Worm (Caenorhabditis elegans) whole organism, L1 larva: ENCODE results near the gene eif-3.L.
A peak's percentile ranks its signal among the peaks of the same experiment; 100 is the strongest.

Experiments used
- C04F5.9 ChIP-seq: sonication (generic microtip); optimal IDR thresholded peaks from 2 replicates; lab custom pipeline; 2016; ENCODE audit warnings: missing genetic modification characterization, missing compliant biosample characterization
- F16B12.6 ChIP-seq: fragments of 150-350 bp; optimal IDR thresholded peaks from 2 replicates; lab custom pipeline; 2014; ENCODE audit warnings: missing biosample characterization, missing genetic modification characterization
- Y116A8C.19 ChIP-seq: sonication (generic microtip); optimal IDR thresholded peaks from 2 replicates; lab custom pipeline; 2016; ENCODE audit warnings: missing compliant biosample characterization, missing genetic modification characterization, borderline replicate concordance
- alr-1 ChIP-seq: fragments of 200-800 bp; sonication (Bioruptor generic); optimal IDR thresholded peaks from 2 replicates; lab custom pipeline; 2018; ENCODE audit warnings: borderline replicate concordance, mild to moderate bottlenecking, missing genetic modification characterization, missing compliant biosample characterization
- aly-2 ChIP-seq: fragments of 150-350 bp; optimal IDR thresholded peaks from 2 replicates; lab custom pipeline; 2014; ENCODE audit warnings: missing biosample characterization, missing genetic modification characterization
- ama-1 ChIP-seq: fragments of 150-350 bp; optimal IDR thresholded peaks from 2 replicates; lab custom pipeline; 2014
- ceh-63 ChIP-seq: fragments of 200-800 bp; sonication (Bioruptor generic); optimal IDR thresholded peaks from 2 replicates; lab custom pipeline; 2018; ENCODE audit warnings: mild to moderate bottlenecking, missing genetic modification characterization, missing compliant biosample characterization
- ceh-8 ChIP-seq: fragments of 200-800 bp; sonication (Bioruptor generic); optimal IDR thresholded peaks from 2 replicates; lab custom pipeline; 2018; ENCODE audit warnings: mild to moderate bottlenecking, missing genetic modification characterization, moderate library complexity, missing compliant biosample characterization
- ceh-88 ChIP-seq: fragments of 200-800 bp; sonication (Bioruptor generic); IDR thresholded peaks from 2 replicates; pipeline ENCODE4 v1.3.6; 2022; ENCODE audit warnings: missing genetic modification characterization, missing compliant biosample characterization
- ceh-90 ChIP-seq: sonication (generic microtip); optimal IDR thresholded peaks from 2 replicates; lab custom pipeline; 2016; ENCODE audit warnings: missing genetic modification characterization, missing compliant biosample characterization
- ces-1 ChIP-seq: fragments of 150-350 bp; optimal IDR thresholded peaks from 2 replicates; lab custom pipeline; 2014; ENCODE audit warnings: missing biosample characterization, missing genetic modification reagents, missing genetic modification characterization
- dsc-1 ChIP-seq: sonication (generic microtip); optimal IDR thresholded peaks from 2 replicates; lab custom pipeline; 2016; ENCODE audit warnings: mild to moderate bottlenecking, missing genetic modification characterization, missing compliant biosample characterization
- efl-1 ChIP-seq, 4 experiments: fragments of 150-350 bp; optimal IDR thresholded peaks in 3 of 4; peaks in 1 of 4; 1 replicate in 1 of 4; 2 replicates in 3 of 4; lab custom pipeline; 2014; ENCODE audit warnings: missing biosample characterization in 2 of 4, missing genetic modification characterization in 2 of 4, missing genetic modification reagents in 2 of 4
- efl-3 ChIP-seq: fragments of 200-800 bp; sonication (Bioruptor generic); optimal IDR thresholded peaks from 2 replicates; lab custom pipeline; 2018; ENCODE audit warnings: mild to moderate bottlenecking, missing genetic modification characterization, missing compliant biosample characterization
- egl-27 ChIP-seq, 2 experiments: fragments of 150-350 bp in 1 of 2; sonication (generic microtip); optimal IDR thresholded peaks; 3 replicates each; lab custom pipeline; 2017 to 2018; ENCODE audit warnings: missing biosample characterization in 2 of 2, missing genetic modification characterization in 2 of 2, missing genetic modification reagents in 2 of 2
- ets-5 ChIP-seq: fragments of 200-800 bp; sonication (Bioruptor generic); IDR thresholded peaks from 2 replicates; pipeline ENCODE4 v1.3.6; 2022; ENCODE audit warnings: missing genetic modification characterization, missing compliant biosample characterization
- fkh-10 ChIP-seq: sonication (generic microtip); optimal IDR thresholded peaks from 2 replicates; lab custom pipeline; 2017; ENCODE audit warnings: missing biosample characterization, missing genetic modification reagents, missing genetic modification characterization
- fkh-8 ChIP-seq: sonication (generic microtip); optimal IDR thresholded peaks from 2 replicates; lab custom pipeline; 2016; ENCODE audit warnings: mild to moderate bottlenecking, missing genetic modification characterization, missing compliant biosample characterization
- grh-1 ChIP-seq: fragments of 200-800 bp; sonication (Bioruptor generic); IDR thresholded peaks from 2 replicates; pipeline ENCODE4 v1.3.6; 2022; ENCODE audit warnings: missing genetic modification reagents, missing genetic modification characterization, missing compliant biosample characterization
- hlh-4 ChIP-seq: sonication (generic microtip); optimal IDR thresholded peaks from 2 replicates; lab custom pipeline; 2016; ENCODE audit warnings: mild to moderate bottlenecking, missing genetic modification characterization, missing compliant biosample characterization
- irx-1 ChIP-seq: sonication (generic microtip); optimal IDR thresholded peaks from 2 replicates; lab custom pipeline; 2016; ENCODE audit warnings: missing genetic modification characterization, missing compliant biosample characterization
- isw-1 ChIP-seq: fragments of 200-800 bp; sonication (Bioruptor generic); IDR thresholded peaks from 2 replicates; pipeline ENCODE4 v1.3.6; 2022; ENCODE audit warnings: missing genetic modification characterization, missing compliant biosample characterization
- lin-13 ChIP-seq: fragments of 150-350 bp; optimal IDR thresholded peaks from 2 replicates; lab custom pipeline; 2014; ENCODE audit warnings: missing biosample characterization, missing genetic modification reagents, missing genetic modification characterization
- lin-14 ChIP-seq: fragments of 200-800 bp; sonication (Bioruptor generic); optimal IDR thresholded peaks from 2 replicates; lab custom pipeline; 2018; ENCODE audit warnings: mild to moderate bottlenecking, missing genetic modification characterization, moderate library complexity, missing compliant biosample characterization
- lin-35 ChIP-seq, 2 experiments: fragments of 150-350 bp; optimal IDR thresholded peaks; 2 replicates each; lab custom pipeline; 2014; ENCODE audit warnings: missing biosample characterization in 2 of 2, missing genetic modification characterization in 2 of 2, missing genetic modification reagents in 2 of 2
- lin-39 ChIP-seq: fragments of 150-350 bp; optimal IDR thresholded peaks from 2 replicates; lab custom pipeline; 2014; ENCODE audit warnings: missing biosample characterization, missing genetic modification reagents, missing genetic modification characterization
- lsy-2 ChIP-seq, 2 experiments: fragments of 150-350 bp; optimal IDR thresholded peaks; 2 replicates each; lab custom pipeline; 2014; ENCODE audit warnings: missing biosample characterization in 2 of 2, missing genetic modification characterization in 2 of 2
- mef-2 ChIP-seq: fragments of 150-350 bp; optimal IDR thresholded peaks from 2 replicates; lab custom pipeline; 2014; ENCODE audit warnings: missing biosample characterization, missing genetic modification characterization
- mep-1 ChIP-seq: fragments of 150-350 bp; optimal IDR thresholded peaks from 2 replicates; lab custom pipeline; 2014; ENCODE audit warnings: missing biosample characterization, missing genetic modification characterization
- nhr-12 ChIP-seq: sonication (generic microtip); optimal IDR thresholded peaks from 2 replicates; lab custom pipeline; 2017; ENCODE audit warnings: missing biosample characterization, missing genetic modification characterization
- nhr-19 ChIP-seq: fragments of 200-800 bp; sonication (Bioruptor generic); conservative IDR thresholded peaks from 2 replicates; pipeline ENCODE4 v1.3.6; 2022; ENCODE audit warnings: missing genetic modification characterization, missing compliant biosample characterization
- nhr-20 ChIP-seq: sonication (generic microtip); optimal IDR thresholded peaks from 2 replicates; lab custom pipeline; 2016; ENCODE audit warnings: mild to moderate bottlenecking, missing genetic modification characterization, missing compliant biosample characterization
- nhr-237 ChIP-seq: fragments of 150-350 bp; optimal IDR thresholded peaks from 2 replicates; lab custom pipeline; 2014; ENCODE audit warnings: missing biosample characterization, missing genetic modification characterization
- nhr-28 ChIP-seq: fragments of 150-350 bp; optimal IDR thresholded peaks from 2 replicates; lab custom pipeline; 2014; ENCODE audit warnings: missing biosample characterization, missing genetic modification characterization
- nhr-47 ChIP-seq: sonication (generic microtip); optimal IDR thresholded peaks from 2 replicates; lab custom pipeline; 2016; ENCODE audit warnings: mild to moderate bottlenecking, missing genetic modification characterization, moderate library complexity, missing compliant biosample characterization
- nhr-77 ChIP-seq: fragments of 150-350 bp; optimal IDR thresholded peaks from 2 replicates; lab custom pipeline; 2014; ENCODE audit warnings: missing biosample characterization, missing genetic modification characterization
- nhr-84 ChIP-seq: sonication (generic microtip); optimal IDR thresholded peaks from 2 replicates; lab custom pipeline; 2017; ENCODE audit warnings: missing biosample characterization, missing genetic modification characterization
- nhr-85 ChIP-seq: sonication (generic microtip); peaks from one replicate; lab custom pipeline; 2016; ENCODE audit warnings: missing genetic modification characterization, inconsistent platforms, missing compliant biosample characterization
- nhr-90 ChIP-seq: sonication (generic microtip); optimal IDR thresholded peaks from 2 replicates; lab custom pipeline; 2016; ENCODE audit warnings: mild to moderate bottlenecking, missing genetic modification characterization, missing compliant biosample characterization; ENCODE audit not compliant: poor library complexity
- pax-3 ChIP-seq: fragments of 200-800 bp; sonication (Bioruptor generic); optimal IDR thresholded peaks from 2 replicates; lab custom pipeline; 2018; ENCODE audit warnings: mild to moderate bottlenecking, missing genetic modification characterization, moderate library complexity, missing compliant biosample characterization
- pqm-1 ChIP-seq: sonication (generic microtip); optimal IDR thresholded peaks from 3 replicates; lab custom pipeline; 2017; ENCODE audit warnings: missing biosample characterization, missing genetic modification characterization
- skn-1 ChIP-seq: fragments of 150-350 bp; optimal IDR thresholded peaks from 2 replicates; lab custom pipeline; 2014; ENCODE audit warnings: missing biosample characterization, missing genetic modification characterization
- snpc-4 ChIP-seq: fragments of 150-350 bp; optimal IDR thresholded peaks from 2 replicates; lab custom pipeline; 2014; ENCODE audit warnings: missing biosample characterization, missing genetic modification characterization
- snu-23 ChIP-seq: sonication (generic microtip); optimal IDR thresholded peaks from 2 replicates; lab custom pipeline; 2016; ENCODE audit warnings: missing genetic modification characterization, missing compliant biosample characterization
- sox-4 ChIP-seq: sonication (generic microtip); optimal IDR thresholded peaks from 2 replicates; lab custom pipeline; 2016; ENCODE audit warnings: missing genetic modification characterization, missing compliant biosample characterization
- swsn-7 ChIP-seq: sonication (generic microtip); optimal IDR thresholded peaks from 2 replicates; lab custom pipeline; 2016; ENCODE audit warnings: missing genetic modification characterization, missing compliant biosample characterization
- tbx-2 ChIP-seq: sonication (generic microtip); optimal IDR thresholded peaks from 2 replicates; lab custom pipeline; 2016; ENCODE audit warnings: missing genetic modification characterization, missing compliant biosample characterization
- unc-86 ChIP-seq: sonication (generic microtip); optimal IDR thresholded peaks from 2 replicates; lab custom pipeline; 2016; ENCODE audit warnings: missing genetic modification characterization, missing compliant biosample characterization
- unc-98 ChIP-seq: fragments of 200-800 bp; sonication (Bioruptor generic); IDR thresholded peaks from 2 replicates; pipeline ENCODE4 v1.3.6; 2022; ENCODE audit warnings: missing genetic modification characterization, missing compliant biosample characterization
- xbp-1 ChIP-seq: sonication (generic microtip); optimal IDR thresholded peaks from 2 replicates; lab custom pipeline; 2016; ENCODE audit warnings: missing genetic modification characterization, missing compliant biosample characterization
- zag-1 ChIP-seq: fragments of 150-350 bp; optimal IDR thresholded peaks from 2 replicates; lab custom pipeline; 2014; ENCODE audit warnings: missing biosample characterization, missing genetic modification characterization
- zip-4 ChIP-seq: fragments of 200-800 bp; sonication (Bioruptor generic); optimal IDR thresholded peaks from 2 replicates; lab custom pipeline; 2018; ENCODE audit warnings: mild to moderate bottlenecking, missing genetic modification characterization, moderate library complexity, missing compliant biosample characterization
- ztf-4 ChIP-seq: fragments of 150-350 bp; optimal IDR thresholded peaks from 2 replicates; lab custom pipeline; 2014; ENCODE audit warnings: missing biosample characterization, missing genetic modification characterization

Gene eif-3.L

DNA sequence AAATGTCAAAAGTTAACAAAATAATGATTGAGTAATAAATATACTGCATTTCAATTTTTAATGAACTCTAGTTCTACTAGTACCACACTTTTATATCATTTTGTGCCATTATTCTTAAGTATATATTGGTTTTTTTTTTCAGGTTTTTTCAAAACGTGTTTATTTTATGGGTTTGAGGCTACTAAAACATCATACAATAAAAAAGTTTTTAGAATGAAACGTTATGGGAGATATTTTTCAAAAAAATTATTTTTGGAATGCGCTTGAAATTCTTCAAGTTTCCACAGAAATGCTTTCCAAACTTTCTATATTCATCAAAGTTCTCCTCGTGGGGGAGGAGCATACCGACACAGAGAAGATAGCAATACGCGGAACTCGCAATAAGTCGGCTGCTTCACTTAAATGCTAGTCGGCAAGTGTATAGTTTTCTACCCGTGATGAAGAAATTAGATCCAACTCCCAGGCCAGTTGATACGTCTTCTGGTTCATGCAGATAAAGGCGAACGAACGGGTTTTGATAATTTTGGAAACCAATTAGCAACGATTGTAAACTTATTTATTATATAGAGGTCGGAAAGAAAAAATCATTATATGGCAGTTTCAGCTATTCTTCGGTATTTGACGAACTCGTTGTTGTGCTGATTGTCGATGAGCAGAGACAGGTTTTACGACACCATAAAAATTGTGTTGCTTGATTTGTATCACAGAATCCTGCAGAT lies 22.8 kb downstream of the eif-3.L start, which contains the start of gene C17G10.10 (continued):
- TF ChIP-seq swsn-7 (tag; lab: Kevin White, UChicago), result peak; percentile 83
- TF ChIP-seq lin-14 (GFP tag; lab: Kevin White, UChicago), result peak; percentile 82
- no peak for TF ChIP-seq alr-1 (tag; lab: Kevin White, UChicago)
- no peak for TF ChIP-seq sox-4 (tag; lab: Kevin White, UChicago)
- peak; percentile 72 for TF ChIP-seq grh-1 (GFP tag; lab: Robert Waterston, UW)
- TF ChIP-seq ama-1, result peak; percentile 95
- peak; percentile 43 for TF ChIP-seq zip-4 (GFP tag; lab: Kevin White, UChicago)
- TF ChIP-seq nhr-47, result peak; percentile 86
- no peak for TF ChIP-seq egl-27 (tag; optimal IDR thresholded peaks at IDR 0.05; lab: Kevin White, UChicago)
- TF ChIP-seq nhr-19, result peak; percentile 88
- TF ChIP-seq ceh-63, result no peak
- TF ChIP-seq lin-35 (GFP tag; optimal IDR thresholded peaks at IDR 0.05; lab: Kevin White, UChicago), result peak; percentile 34 to 76
- peak; percentile 60 for TF ChIP-seq mep-1 (tag; lab: Kevin White, UChicago)
- TF ChIP-seq lin-39 (tag; lab: Kevin White, UChicago), result peak; percentile 68
- no peak for TF ChIP-seq ces-1 (GFP tag; lab: Kevin White, UChicago)
- TF ChIP-seq lin-13 (GFP tag; lab: Kevin White, UChicago), result peak; percentile 57
- peak; percentile 78 for TF ChIP-seq aly-2 (tag; lab: Kevin White, UChicago)
- TF ChIP-seq snpc-4 (tag; lab: Kevin White, UChicago), result peak; percentile 99
- TF ChIP-seq C04F5.9 (tag; lab: Kevin White, UChicago), result peak; percentile 30
- TF ChIP-seq nhr-237 (tag; lab: Kevin White, UChicago), result no peak
- peak; percentile 92 for TF ChIP-seq nhr-85 (tag; lab: Kevin White, UChicago)
- TF ChIP-seq fkh-10 (GFP tag; lab: Kevin White, UChicago), result no peak
- TF ChIP-seq ets-5 (GFP tag; lab: Robert Waterston, UW), result no peak
- TF ChIP-seq pax-3 (tag; lab: Kevin White, UChicago), result peak; percentile 19
- TF ChIP-seq unc-98 (GFP tag; lab: Robert Waterston, UW), result no peak
- TF ChIP-seq ztf-4 (tag; lab: Kevin White, UChicago), result peak; percentile 73
- peak; percentile 4 for TF ChIP-seq efl-3 (GFP tag; lab: Kevin White, UChicago)
- TF ChIP-seq unc-86 (tag; lab: Kevin White, UChicago), result peak; percentile 11
- peak; percentile 93 for TF ChIP-seq nhr-90 (tag; lab: Kevin White, UChicago)
- peak; percentile 95 for TF ChIP-seq nhr-20
- peak; percentile 86 for TF ChIP-seq snu-23 (GFP tag; lab: Kevin White, UChicago)
- TF ChIP-seq tbx-2, result peak; percentile 73
- peak; percentile 50 to 73 for TF ChIP-seq efl-1 (optimal IDR thresholded peaks at IDR 0.05; lab: Kevin White, UChicago)
- peak; percentile 49 to 96 for TF ChIP-seq efl-1 (GFP tag; optimal IDR thresholded peaks at IDR 0.05 in 1 of 2; lab: Kevin White, UChicago)
- no peak for TF ChIP-seq skn-1
- peak; percentile 54 to 70 for TF ChIP-seq lsy-2 (tag; optimal IDR thresholded peaks at IDR 0.05; lab: Kevin White, UChicago)
- TF ChIP-seq ceh-8 (GFP tag; lab: Kevin White, UChicago), result no peak
- TF ChIP-seq nhr-77, result peak; percentile 52
- TF ChIP-seq Y116A8C.19 (tag; lab: Kevin White, UChicago), result no peak
- TF ChIP-seq fkh-8, result no peak
- peak; percentile 63 for TF ChIP-seq irx-1 (tag; lab: Kevin White, UChicago)
- no peak; the same call in 1 of the 2 replicates for TF ChIP-seq isw-1 (GFP tag; lab: Robert Waterston, UW)
- no peak for TF ChIP-seq nhr-12 (tag; lab: Kevin White, UChicago)
- TF ChIP-seq ceh-90, result no peak
- peak; percentile 77 for TF ChIP-seq dsc-1 (tag; lab: Kevin White, UChicago)
- no peak for TF ChIP-seq hlh-4
- TF ChIP-seq F16B12.6 (tag; lab: Kevin White, UChicago), result peak; percentile 14
- TF ChIP-seq nhr-28 (tag; lab: Kevin White, UChicago), result no peak
- no peak for TF ChIP-seq mef-2
- no peak for TF ChIP-seq zag-1 (tag; lab: Kevin White, UChicago)
- TF ChIP-seq nhr-84 (tag; lab: Kevin White, UChicago), result no peak
- peak; percentile 63 for TF ChIP-seq xbp-1 (tag; lab: Kevin White, UChicago)
- no peak for TF ChIP-seq ceh-88 (GFP tag; lab: Robert Waterston, UW)
- no peak for TF ChIP-seq pqm-1
